Worm (Caenorhabditis elegans) whole organism, mixed stage, embryonic: ENCODE measurements around the gene T11F9.1.

ENCODE experiments used
- blmp-1 ChIP-seq: fragments of 150-350 bp; optimal IDR thresholded peaks from 2 replicates; lab custom pipeline; 2014; ENCODE audit warnings: missing biosample characterization, missing genetic modification characterization
- elt-1 ChIP-seq: sonication (generic microtip); optimal IDR thresholded peaks from 2 replicates; lab custom pipeline; 2017; ENCODE audit warnings: missing genetic modification characterization, mild to moderate bottlenecking, missing compliant biosample characterization, antibody characterized with exemption, moderate library complexity, borderline replicate concordance; ENCODE audit not compliant: insufficient read depth
- hlh-1 ChIP-seq: fragments of 150-350 bp; optimal IDR thresholded peaks from 2 replicates; lab custom pipeline; 2014; ENCODE audit warnings: missing biosample characterization, missing genetic modification reagents, missing genetic modification characterization
- lin-13 ChIP-seq: fragments of 150-350 bp; optimal IDR thresholded peaks from 2 replicates; lab custom pipeline; 2014; ENCODE audit warnings: missing biosample characterization, missing genetic modification characterization
- nhr-237 ChIP-seq: fragments of 150-350 bp; optimal IDR thresholded peaks from 2 replicates; lab custom pipeline; 2014; ENCODE audit warnings: missing biosample characterization, missing genetic modification characterization
- snpc-4 ChIP-seq: fragments of 150-350 bp; optimal IDR thresholded peaks from 2 replicates; lab custom pipeline; 2014; ENCODE audit warnings: missing biosample characterization, missing genetic modification characterization
- tbx-8 ChIP-seq: fragments of 200-800 bp; sonication (Bioruptor generic); optimal IDR thresholded peaks from 2 replicates; lab custom pipeline; 2018; ENCODE audit warnings: mild to moderate bottlenecking, missing genetic modification characterization, moderate library complexity, missing compliant biosample characterization
- unc-120 ChIP-seq: sonication (generic microtip); optimal IDR thresholded peaks from 2 replicates; lab custom pipeline; 2017; ENCODE audit warnings: missing genetic modification characterization, missing compliant biosample characterization; ENCODE audit not compliant: poor library complexity, severe bottlenecking
- unc-39 ChIP-seq: fragments of 150-350 bp; optimal IDR thresholded peaks from 2 replicates; lab custom pipeline; 2014; ENCODE audit warnings: missing biosample characterization, missing genetic modification characterization
- unc-62 ChIP-seq: fragments of 150-350 bp; optimal IDR thresholded peaks from 2 replicates; lab custom pipeline; 2014; ENCODE audit warnings: missing biosample characterization, missing genetic modification reagents, missing genetic modification characterization
- ztf-11 ChIP-seq: fragments of 150-350 bp; optimal IDR thresholded peaks from 2 replicates; lab custom pipeline; 2014; ENCODE audit warnings: missing biosample characterization, missing genetic modification characterization

- TF ChIP-seq lin-13 (tag; lab: Kevin White, UChicago), result no peak
- no peak for TF ChIP-seq tbx-8 (GFP tag; lab: Kevin White, UChicago)
- no peak for TF ChIP-seq ztf-11 (tag; lab: Kevin White, UChicago)
- no peak for TF ChIP-seq unc-120 (tag; lab: Kevin White, UChicago)
- no peak for TF ChIP-seq nhr-237 (tag; lab: Kevin White, UChicago)
- no peak for TF ChIP-seq unc-39 (tag; lab: Kevin White, UChicago)
- TF ChIP-seq elt-1 (tag; lab: Kevin White, UChicago), result no peak
- TF ChIP-seq snpc-4 (tag; lab: Kevin White, UChicago), result no peak
- no peak for TF ChIP-seq unc-62
- no peak for TF ChIP-seq blmp-1
- no peak for TF ChIP-seq hlh-1 (tag; lab: Kevin White, UChicago)
These were observed 20.1 kb downstream of the T11F9.1 start, which contains the start of gene T11F9.22 for ce11 chrV:11479406-11479805.
